Worm (Caenorhabditis elegans): ENCODE results near the gene rpl-25.1.

ce11 chrX:4698271-4698670 lies 16.7 kb upstream of the rpl-25.1 start:
- no peak for TF ChIP-seq tbx-2 (tag; optimal IDR thresholded peaks at IDR 0.05)
- no peak for TF ChIP-seq unc-62 (GFP tag; optimal IDR thresholded peaks at IDR 0.05)
- TF ChIP-seq ztf-11 (tag; optimal IDR thresholded peaks at IDR 0.05), result no peak
- no peak for TF ChIP-seq pha-4 (tag; optimal IDR thresholded peaks at IDR 0.05)
- TF ChIP-seq nhr-67 (tag; optimal IDR thresholded peaks at IDR 0.05), result no peak
- TF ChIP-seq nfya-1 (tag; optimal IDR thresholded peaks at IDR 0.05; ENCODE audit: insufficient read depth), result no peak
- peak; percentile 87 for TF ChIP-seq elt-2 (tag; optimal IDR thresholded peaks at IDR 0.05)
- no peak for TF ChIP-seq fos-1 (tag; optimal IDR thresholded peaks at IDR 0.05)
- no peak for TF ChIP-seq nhr-28 (tag; optimal IDR thresholded peaks at IDR 0.05)
- no peak for TF ChIP-seq nhr-25 (tag; optimal IDR thresholded peaks at IDR 0.05)
- TF ChIP-seq daf-12 (tag; optimal IDR thresholded peaks at IDR 0.05), result no peak
- TF ChIP-seq nhr-23 (tag; optimal IDR thresholded peaks at IDR 0.05), result no peak
- no peak for TF ChIP-seq ztf-4 (tag; optimal IDR thresholded peaks at IDR 0.05)
- no peak for TF ChIP-seq ceh-16 (tag; optimal IDR thresholded peaks at IDR 0.05)

Data from whole organism, L3 larva.